Fruit fly (Drosophila melanogaster): ENCODE results near the gene CG12446.
"Not testable (repeated sequence)": the region's sequence is repeated elsewhere in the genome, so short reads cannot be mapped to it uniquely, and the experiment has no call there.

CG12446 gene

DNA sequence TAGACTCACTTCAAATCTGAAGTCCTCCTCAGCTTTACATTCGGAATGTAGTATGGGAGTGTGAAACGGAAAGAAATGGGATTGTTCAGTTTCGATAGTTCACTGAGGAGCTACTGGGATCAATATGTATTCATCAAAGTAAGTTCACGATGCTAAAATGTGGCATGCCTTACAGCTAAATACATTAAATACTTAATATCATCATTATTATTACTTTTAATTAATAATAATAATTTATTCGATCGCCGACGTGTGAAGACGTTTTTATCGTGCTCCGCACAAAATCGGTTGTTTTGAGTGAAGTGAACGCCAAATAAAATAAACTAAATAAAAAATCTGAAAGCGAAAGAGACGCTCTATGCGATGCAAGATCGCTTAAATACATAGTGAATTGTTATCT lies at the start of gene CG12446:
Gene CG12446, minus strand, starts transcription at position 101 of the 400 bp plus-strand sequence.
- TF ChIP-seq rn (GFP tag; IDR thresholded peaks at IDR 0.05); gl (tag; optimal IDR thresholded peaks at IDR 0.05); CG17806 (tag; optimal IDR thresholded peaks at IDR 0.05): not testable (repeated sequence)

DNA sequence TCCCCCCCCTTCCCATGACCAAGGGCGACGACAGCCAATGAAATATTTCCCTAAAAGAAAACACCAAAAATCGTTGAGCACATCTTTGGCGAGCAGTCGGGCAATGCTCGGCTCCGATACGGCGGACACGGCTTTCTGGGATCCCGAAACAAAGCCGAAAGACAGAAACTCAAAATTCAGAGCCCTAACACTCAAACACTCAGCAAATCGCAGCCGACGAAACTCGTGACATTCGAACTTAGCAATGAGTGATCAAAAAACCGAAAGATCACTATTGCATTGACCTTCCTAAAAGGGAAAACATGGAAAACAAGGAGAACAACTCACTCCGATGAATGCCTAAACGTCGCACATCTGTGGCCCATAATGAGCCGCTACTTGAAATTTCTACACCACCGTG lies 47.6 kb upstream of the CG12446 start:
- TF ChIP-seq Pif1A (GFP tag; optimal IDR thresholded peaks at IDR 0.05) (no peak), CG17806 (tag; optimal IDR thresholded peaks at IDR 0.05) (no peak), rn (GFP tag; IDR thresholded peaks at IDR 0.05) (no peak), D1 (tag; optimal IDR thresholded peaks at IDR 0.05) (no peak), CG8301 (tag; optimal IDR thresholded peaks at IDR 0.05) (no peak), CG4496 (GFP tag; IDR thresholded peaks at IDR 0.05) (no peak), gl (tag; optimal IDR thresholded peaks at IDR 0.05) (no peak), CG9948 (tag; optimal IDR thresholded peaks at IDR 0.05) (no peak), EcR (GFP tag; optimal IDR thresholded peaks at IDR 0.05) (no peak), CG8159 (tag; optimal IDR thresholded peaks at IDR 0.05) (no peak), fd96Ca (GFP tag; IDR thresholded peaks at IDR 0.05) (no peak), Snoo (tag; optimal IDR thresholded peaks at IDR 0.05) (no peak), CG10348 (GFP tag; IDR thresholded peaks at IDR 0.05) (no peak), CG32121 (GFP tag; IDR thresholded peaks at IDR 0.05) (no peak)

DNA sequence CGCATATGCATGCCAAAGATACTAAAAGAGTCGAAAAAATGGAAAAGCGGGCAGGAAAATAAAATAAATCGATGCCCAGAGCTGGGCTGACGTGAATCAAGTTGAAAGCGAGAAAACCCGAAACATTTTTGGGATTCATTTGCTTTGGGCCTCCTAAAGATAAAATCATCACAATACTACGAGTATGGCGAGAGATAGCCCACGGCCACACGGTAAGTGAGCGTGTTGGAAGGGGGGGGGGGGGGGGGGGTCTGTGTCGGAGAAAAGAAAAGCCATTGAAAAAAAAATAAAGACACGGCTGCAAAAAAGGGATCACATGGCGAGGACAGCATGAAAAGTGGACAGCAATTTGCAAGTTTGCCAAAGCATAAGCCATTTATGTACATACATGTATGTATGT lies 46.3 kb upstream of the CG12446 start:
- TF ChIP-seq CG17806 (tag; optimal IDR thresholded peaks at IDR 0.05) (no peak), CG9948 (tag; optimal IDR thresholded peaks at IDR 0.05) (no peak), CG13204 (GFP tag; optimal IDR thresholded peaks at IDR 0.05) (no peak), CG4496 (GFP tag; IDR thresholded peaks at IDR 0.05) (no peak)

DNA sequence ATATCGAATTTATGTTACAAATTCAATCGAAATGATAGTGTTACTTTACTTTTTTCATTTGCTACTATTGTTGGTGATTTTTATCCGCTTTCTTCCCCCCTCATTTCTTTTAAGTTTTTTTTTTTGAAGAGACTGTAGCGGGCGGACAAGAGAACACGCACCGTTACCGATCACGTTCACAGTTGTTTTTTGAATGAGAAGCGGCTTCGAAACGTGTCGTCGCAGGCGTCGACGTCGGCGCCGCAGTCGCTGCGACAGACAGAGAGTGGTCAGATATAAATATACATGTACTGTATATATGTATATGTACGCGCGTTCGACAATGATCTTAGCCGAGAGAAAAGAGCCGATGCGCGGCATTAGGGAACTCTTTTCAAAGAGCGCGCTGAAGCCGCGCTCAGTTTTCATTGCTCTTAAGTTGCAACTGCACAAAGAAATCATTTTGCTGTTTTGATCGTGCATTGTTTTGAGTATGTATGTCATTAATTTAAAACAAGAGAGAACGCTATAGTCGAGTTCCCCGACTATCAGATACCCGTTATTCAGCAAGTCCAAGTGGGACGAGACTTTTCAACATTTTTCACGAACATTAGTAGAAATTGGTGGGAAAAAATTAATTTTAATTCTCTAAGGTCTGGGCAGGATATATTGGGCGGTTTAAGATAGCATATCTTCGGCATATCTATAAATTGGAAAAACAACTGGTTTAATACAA lies 43.4 kb upstream of the CG12446 start, which contains the start of gene fog:
Gene fog, minus strand, starts transcription at position 201 of the 715 bp plus-strand sequence.
- peak; percentile 15 for TF ChIP-seq Pif1B (GFP tag; optimal IDR thresholded peaks at IDR 0.05)
- no peak for TF ChIP-seq rn (GFP tag; IDR thresholded peaks at IDR 0.05)
- TF ChIP-seq CG4496 (GFP tag; IDR thresholded peaks at IDR 0.05) = 0 out of 3 replicates have a peak, but pooled peaks have one; percentile 25
- peak; percentile 1 for TF ChIP-seq CG13204 (GFP tag; optimal IDR thresholded peaks at IDR 0.05)

DNA sequence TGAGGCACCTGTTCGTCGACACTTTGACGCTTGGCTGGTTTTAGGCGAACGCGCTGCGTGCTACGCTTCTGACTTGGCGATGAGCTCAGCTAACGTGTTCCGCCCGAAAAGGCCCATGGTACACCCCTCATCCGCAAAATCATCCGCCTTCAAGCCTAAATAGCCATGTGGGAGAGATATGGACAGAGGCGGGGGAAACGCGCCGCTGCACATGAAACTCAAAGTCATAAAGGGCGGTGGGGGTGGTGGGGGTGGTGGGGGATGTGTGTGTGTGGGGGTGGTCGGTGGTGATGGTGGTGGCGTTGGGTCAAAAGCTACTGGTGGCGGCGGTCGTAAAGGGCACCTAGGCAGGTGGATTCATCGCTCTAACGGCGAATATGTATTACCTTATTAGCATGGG lies 39.6 kb upstream of the CG12446 start:
- no peak for TF ChIP-seq D1 (tag; optimal IDR thresholded peaks at IDR 0.05)
- TF ChIP-seq CG9948 (tag; optimal IDR thresholded peaks at IDR 0.05) = no peak
- TF ChIP-seq CG8159 (tag; optimal IDR thresholded peaks at IDR 0.05) = no peak
- no peak for TF ChIP-seq gl (tag; optimal IDR thresholded peaks at IDR 0.05)
- no peak for TF ChIP-seq CG14655 (GFP tag; optimal IDR thresholded peaks at IDR 0.05)
- no peak for TF ChIP-seq rn (GFP tag; IDR thresholded peaks at IDR 0.05)
- no peak for TF ChIP-seq Snoo (tag; optimal IDR thresholded peaks at IDR 0.05)
- no peak for TF ChIP-seq CG12605 (GFP tag; IDR thresholded peaks at IDR 0.05)
- no peak for TF ChIP-seq CG17806 (tag; optimal IDR thresholded peaks at IDR 0.05)
- no peak for TF ChIP-seq CG8301 (tag; optimal IDR thresholded peaks at IDR 0.05)
- TF ChIP-seq CG4496 (GFP tag; IDR thresholded peaks at IDR 0.05) = no peak
- TF ChIP-seq CG32121 (GFP tag; IDR thresholded peaks at IDR 0.05) = no peak
- no peak for TF ChIP-seq CG13204 (GFP tag; optimal IDR thresholded peaks at IDR 0.05)
- TF ChIP-seq CG15710 (tag; optimal IDR thresholded peaks at IDR 0.05) = no peak

DNA sequence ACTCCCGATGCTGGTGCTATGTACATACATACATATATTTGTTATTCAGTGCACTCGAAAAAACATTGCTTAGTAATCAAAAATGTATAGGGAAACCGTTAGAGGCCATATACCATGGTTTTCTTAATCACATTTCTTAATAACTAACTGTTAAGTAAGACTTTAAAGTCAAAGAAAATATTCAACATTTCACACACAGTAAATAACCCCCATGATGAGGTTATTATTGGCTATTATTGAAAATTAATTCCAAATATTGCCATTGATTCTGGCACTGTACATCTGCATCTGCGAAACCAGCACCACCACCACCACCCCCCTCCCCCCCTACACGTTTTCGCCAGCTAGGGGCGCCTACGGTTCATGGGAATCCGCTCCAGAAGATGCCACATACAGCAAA lies 35.5 kb upstream of the CG12446 start:
- no peak for TF ChIP-seq CG13204 (GFP tag; optimal IDR thresholded peaks at IDR 0.05)
- TF ChIP-seq Pif1A (GFP tag; optimal IDR thresholded peaks at IDR 0.05) = no peak
- no peak for TF ChIP-seq rn (GFP tag; IDR thresholded peaks at IDR 0.05)
- TF ChIP-seq EcR (GFP tag; optimal IDR thresholded peaks at IDR 0.05) = no peak
- no peak for TF ChIP-seq CG12605 (GFP tag; IDR thresholded peaks at IDR 0.05)
- no peak for TF ChIP-seq CG4496 (GFP tag; IDR thresholded peaks at IDR 0.05)
- no peak for TF ChIP-seq CG32121 (GFP tag; IDR thresholded peaks at IDR 0.05)
- TF ChIP-seq CG34367 (tag; optimal IDR thresholded peaks at IDR 0.05) = no peak
- TF ChIP-seq CG17806 (tag; optimal IDR thresholded peaks at IDR 0.05) = no peak
- TF ChIP-seq fd96Ca (GFP tag; IDR thresholded peaks at IDR 0.05) = no peak
- peak; percentile 19 for TF ChIP-seq CG8159 (tag; optimal IDR thresholded peaks at IDR 0.05)
- no peak for TF ChIP-seq Pif1B (GFP tag; optimal IDR thresholded peaks at IDR 0.05)
- no peak for TF ChIP-seq Snoo (tag; optimal IDR thresholded peaks at IDR 0.05)
- TF ChIP-seq CG15710 (tag; optimal IDR thresholded peaks at IDR 0.05) = no peak
- no peak for TF ChIP-seq CG9948 (tag; optimal IDR thresholded peaks at IDR 0.05)
- peak; percentile 64 for TF ChIP-seq CG14655 (GFP tag; optimal IDR thresholded peaks at IDR 0.05)
- TF ChIP-seq CG10348 (GFP tag; IDR thresholded peaks at IDR 0.05) = no peak
- no peak for TF ChIP-seq gl (tag; optimal IDR thresholded peaks at IDR 0.05)
- peak; percentile 45 for TF ChIP-seq CG8301 (tag; optimal IDR thresholded peaks at IDR 0.05)

DNA sequence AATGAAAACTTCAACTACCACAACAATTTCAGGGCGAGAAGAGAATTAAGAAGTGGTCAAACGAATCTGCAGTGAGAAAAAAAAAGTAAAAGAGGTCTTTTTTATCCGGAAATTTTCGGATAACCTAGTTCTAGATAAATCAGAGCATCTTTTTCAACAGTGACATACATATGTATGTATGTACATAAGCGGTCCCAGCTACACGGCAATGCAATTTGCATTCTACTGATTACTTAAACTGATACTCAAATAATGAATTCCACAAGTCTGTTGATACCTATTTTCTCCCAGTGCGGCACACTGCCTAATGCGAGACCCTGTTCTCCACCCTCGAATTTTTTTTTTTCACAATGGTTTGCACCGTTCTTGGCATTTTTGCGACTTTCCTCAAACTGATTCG lies 34.7 kb upstream of the CG12446 start:
- TF ChIP-seq CG34367 (tag; optimal IDR thresholded peaks at IDR 0.05) (no peak), D1 (tag; optimal IDR thresholded peaks at IDR 0.05) (no peak), Ets98B (GFP tag; IDR thresholded peaks at IDR 0.05) (no peak), CG32121 (GFP tag; IDR thresholded peaks at IDR 0.05) (no peak), CG4496 (GFP tag; IDR thresholded peaks at IDR 0.05) (no peak), CG14655 (GFP tag; optimal IDR thresholded peaks at IDR 0.05) (peak; percentile 9), Snoo (tag; optimal IDR thresholded peaks at IDR 0.05) (peak; percentile 32), CG15710 (tag; optimal IDR thresholded peaks at IDR 0.05) (peak; percentile 1), CG9948 (tag; optimal IDR thresholded peaks at IDR 0.05) (peak; percentile 4), CG10348 (GFP tag; IDR thresholded peaks at IDR 0.05) (no peak), CG13204 (GFP tag; optimal IDR thresholded peaks at IDR 0.05) (no peak), EcR (GFP tag; optimal IDR thresholded peaks at IDR 0.05) (no peak), CG8159 (tag; optimal IDR thresholded peaks at IDR 0.05) (no peak), rn (GFP tag; IDR thresholded peaks at IDR 0.05) (no peak), CG17806 (tag; optimal IDR thresholded peaks at IDR 0.05) (no peak), Pif1B (GFP tag; optimal IDR thresholded peaks at IDR 0.05) (peak; percentile 6), CG12605 (GFP tag; IDR thresholded peaks at IDR 0.05) (no peak), fd96Ca (GFP tag; IDR thresholded peaks at IDR 0.05) (no peak), gl (tag; optimal IDR thresholded peaks at IDR 0.05) (no peak), Pif1A (GFP tag; optimal IDR thresholded peaks at IDR 0.05) (no peak), CG8301 (tag; optimal IDR thresholded peaks at IDR 0.05) (no peak)
